Worm (Caenorhabditis elegans): ENCODE data around the gene ttr-54.

Gene ttr-54

DNA sequence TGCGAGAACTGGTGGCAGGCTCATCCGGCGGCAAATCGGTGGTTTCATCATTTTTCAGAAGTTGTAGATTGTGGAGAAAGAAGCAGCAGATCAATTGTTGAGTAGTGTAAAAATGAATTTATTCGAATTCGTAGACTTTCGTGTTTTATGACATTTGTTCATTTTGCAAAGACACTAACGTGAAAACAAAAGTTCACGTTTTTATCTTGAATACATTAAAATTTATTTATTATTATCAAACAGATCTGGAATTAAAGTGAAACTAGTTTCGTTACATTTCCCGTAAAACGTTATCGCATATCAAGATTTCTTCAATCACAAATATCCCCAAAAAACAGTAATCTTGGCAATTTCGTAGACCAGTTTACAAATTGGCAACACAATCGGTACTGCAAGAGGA, 8.7 kb upstream of the ttr-54 start, which contains the start of gene T14G10.8:
Gene T14G10.8, minus strand, starts transcription at position 101 of the 400 bp plus-strand sequence.
- TF ChIP-seq lin-1 (GFP tag; IDR thresholded peaks at IDR 0.05) (no peak), ama-1 (optimal IDR thresholded peaks at IDR 0.05) (no peak), mdl-1 (tag; optimal IDR thresholded peaks at IDR 0.05) (no peak)

DNA sequence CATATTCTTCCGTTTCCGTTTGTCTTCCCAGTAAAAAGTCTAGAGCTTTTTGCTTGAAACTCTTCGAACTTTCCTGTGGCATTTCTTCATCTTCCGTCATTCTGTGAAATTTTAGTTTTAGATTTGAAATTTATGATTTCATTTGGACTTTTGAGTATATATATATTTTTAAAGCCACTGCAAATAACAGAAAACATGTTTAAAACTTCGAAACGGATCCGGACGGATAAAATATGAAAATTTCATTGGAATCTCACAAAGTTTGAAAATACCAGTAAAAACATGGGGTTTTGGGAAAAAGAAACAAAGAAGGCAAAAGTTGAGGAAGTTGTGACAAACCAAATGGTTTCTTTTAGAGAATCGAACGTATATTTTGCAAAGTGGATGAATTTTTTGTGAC, 6.6 kb upstream of the ttr-54 start, which contains the start of gene pigs-1:
Gene pigs-1, minus strand, starts transcription at position 101 of the 400 bp plus-strand sequence.
- TF ChIP-seq pqm-1 (tag; optimal IDR thresholded peaks at IDR 0.05) = no peak
- no peak for TF ChIP-seq T20F7.1 (GFP tag; optimal IDR thresholded peaks at IDR 0.05)
- no peak for TF ChIP-seq fkh-10 (GFP tag; optimal IDR thresholded peaks at IDR 0.05)
- no peak for TF ChIP-seq dve-1 (tag; optimal IDR thresholded peaks at IDR 0.05; ENCODE audit: insufficient read depth)
- TF ChIP-seq spr-1 (tag; optimal IDR thresholded peaks at IDR 0.05) = no peak
- no peak for TF ChIP-seq ces-1 (GFP tag; optimal IDR thresholded peaks at IDR 0.05)
- no peak for TF ChIP-seq Y5F2A.4 (GFP tag; optimal IDR thresholded peaks at IDR 0.05)
- no peak for TF ChIP-seq F26F4.8 (GFP tag; conservative IDR thresholded peaks at IDR 0.05)
- TF ChIP-seq saeg-2 (GFP tag; IDR thresholded peaks at IDR 0.05) = no peak
- no peak for TF ChIP-seq ceh-32 (tag; optimal IDR thresholded peaks at IDR 0.05; ENCODE audit: poor library complexity)
- no peak for TF ChIP-seq ztf-7 (tag; optimal IDR thresholded peaks at IDR 0.05)
- TF ChIP-seq nhr-42 (GFP tag; IDR thresholded peaks at IDR 0.05) = no peak
- TF ChIP-seq unc-39 (tag; optimal IDR thresholded peaks at IDR 0.05) = no peak
- no peak for TF ChIP-seq ama-1 (optimal IDR thresholded peaks at IDR 0.05)

DNA sequence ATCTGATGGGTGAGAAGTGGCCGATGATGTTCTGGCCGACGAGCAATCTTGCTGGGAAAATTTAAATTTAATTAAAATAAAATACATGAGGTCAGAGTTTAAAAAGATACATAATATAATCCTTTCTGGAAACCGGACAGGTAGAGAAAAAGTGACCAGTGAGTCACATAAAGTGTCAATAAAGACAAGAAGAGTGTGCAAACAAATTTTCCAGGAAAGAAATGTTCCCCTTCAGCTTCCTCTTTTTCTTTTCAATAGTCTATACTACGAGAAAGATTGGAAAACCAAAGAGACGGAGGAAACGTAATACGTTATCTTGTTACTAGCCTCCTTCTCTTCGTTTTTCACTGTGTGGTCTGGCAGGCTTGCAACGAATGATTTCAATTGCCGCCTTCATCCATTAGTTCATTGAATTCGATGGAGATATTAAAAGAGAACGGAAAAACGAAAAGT, 5.0 kb upstream of the ttr-54 start, which contains the start of gene tsp-12:
Gene tsp-12, minus strand, starts transcription at position 51 of the 453 bp plus-strand sequence.
- no peak for TF ChIP-seq nhr-41 (GFP tag; IDR thresholded peaks at IDR 0.05)
- TF ChIP-seq fkh-10 (GFP tag; optimal IDR thresholded peaks at IDR 0.05) = peak; percentile 43
- TF ChIP-seq egl-27 (tag; optimal IDR thresholded peaks at IDR 0.05) = no peak
- peak; percentile 11 for TF ChIP-seq nhr-28 (tag; optimal IDR thresholded peaks at IDR 0.05)
- no peak for TF ChIP-seq F26F4.8 (GFP tag; conservative IDR thresholded peaks at IDR 0.05)

DNA sequence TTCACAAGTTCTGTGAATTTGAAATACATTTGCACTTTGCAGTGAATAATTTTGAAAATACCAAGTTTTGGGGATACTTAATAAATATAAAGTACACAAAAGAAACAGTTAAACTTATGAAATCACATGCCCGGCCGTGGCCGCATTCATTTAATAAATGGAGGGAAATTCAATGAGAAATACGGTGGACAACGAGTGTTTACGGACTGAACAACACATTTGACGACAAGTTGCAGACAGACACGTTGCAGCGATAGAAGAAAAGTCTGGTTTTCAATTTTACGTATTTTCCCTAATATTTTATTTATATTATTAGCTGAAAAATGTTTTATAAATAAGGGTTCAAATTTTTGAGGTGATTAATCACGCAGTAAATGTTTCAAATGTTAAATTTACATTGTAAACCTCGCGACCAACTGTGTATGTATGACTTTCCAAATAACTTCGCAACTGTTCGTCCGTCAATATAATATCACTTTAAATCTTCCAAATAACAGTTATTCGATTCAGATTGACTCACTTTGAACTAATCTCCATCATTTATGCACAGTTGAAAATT, 4.1 kb upstream of the ttr-54 start, which contains the start of gene copg-1:
Gene copg-1, plus strand, starts transcription at position 509 of the 559 bp plus-strand sequence.
- TF ChIP-seq dpl-1 (GFP tag; optimal IDR thresholded peaks at IDR 0.05) = peak; percentile 55
- TF ChIP-seq fkh-10 (GFP tag; optimal IDR thresholded peaks at IDR 0.05) = peak; percentile 13
- no peak for TF ChIP-seq nhr-77 (tag; optimal IDR thresholded peaks at IDR 0.05)
- TF ChIP-seq lin-15B (tag; optimal IDR thresholded peaks at IDR 0.05) = no peak
- TF ChIP-seq dve-1 (tag; optimal IDR thresholded peaks at IDR 0.05; ENCODE audit: insufficient read depth) = peak; percentile 39
- TF ChIP-seq aha-1 (tag) = peak; percentile 74
- no peak for TF ChIP-seq nhr-102 (tag; optimal IDR thresholded peaks at IDR 0.05)
- TF ChIP-seq ceh-82 (tag; optimal IDR thresholded peaks at IDR 0.05) = no peak
- TF ChIP-seq nhr-25 (tag; optimal IDR thresholded peaks at IDR 0.05; ENCODE audit: borderline replicate concordance, insufficient read depth) = no peak
- TF ChIP-seq T20F7.1 (GFP tag; optimal IDR thresholded peaks at IDR 0.05) = peak; percentile 52
- no peak for TF ChIP-seq hmg-1.1 (GFP tag; IDR thresholded peaks at IDR 0.05)
- TF ChIP-seq tag-97 (GFP tag; IDR thresholded peaks at IDR 0.05) = no peak
- TF ChIP-seq lsy-2 (tag; optimal IDR thresholded peaks at IDR 0.05) = peak in 1 of 2 experiments; percentile 96
- TF ChIP-seq ceh-28 (tag; optimal IDR thresholded peaks at IDR 0.05) = no peak
- TF ChIP-seq lin-38 (GFP tag; IDR thresholded peaks at IDR 0.05) = peak; percentile 39; the same call in 1 of the 2 replicates
- TF ChIP-seq mxl-3 (GFP tag; optimal IDR thresholded peaks at IDR 0.05) = peak; percentile 11
- TF ChIP-seq ctbp-1 (GFP tag; IDR thresholded peaks at IDR 0.05) = 0 out of 2 replicates have a peak, but pooled peaks have one; percentile 16
- no peak for TF ChIP-seq spr-3 (GFP tag; optimal IDR thresholded peaks at IDR 0.05)
- peak; percentile 42 for TF ChIP-seq lin-13 (GFP tag; optimal IDR thresholded peaks at IDR 0.05)
- TF ChIP-seq rbr-2 (tag; optimal IDR thresholded peaks at IDR 0.05) = peak; percentile 19
- peak; percentile 77 for TF ChIP-seq mes-2 (tag; optimal IDR thresholded peaks at IDR 0.05; ENCODE audit: poor library complexity, severe bottlenecking)
- TF ChIP-seq hlh-11 (tag; optimal IDR thresholded peaks at IDR 0.05) = peak; percentile 24
- no peak for TF ChIP-seq dmd-9 (GFP tag; IDR thresholded peaks at IDR 0.05)
- no peak for TF ChIP-seq F26F4.8 (GFP tag; conservative IDR thresholded peaks at IDR 0.05)
- TF ChIP-seq Y5F2A.4 (GFP tag; optimal IDR thresholded peaks at IDR 0.05) = no peak
- peak; percentile 80 for TF ChIP-seq hlh-30 (tag; optimal IDR thresholded peaks at IDR 0.05; ENCODE audit: insufficient read depth)
- no peak for TF ChIP-seq unc-62 (GFP tag; optimal IDR thresholded peaks at IDR 0.05 in 1 of 2)
- TF ChIP-seq unc-62 (tag; optimal IDR thresholded peaks at IDR 0.05) = no peak
- TF ChIP-seq nhr-76 (tag; optimal IDR thresholded peaks at IDR 0.05) = no peak
- TF ChIP-seq lin-29 (GFP tag; IDR thresholded peaks at IDR 0.05) = no peak
- peak; percentile 55 for TF ChIP-seq ces-1 (GFP tag; optimal IDR thresholded peaks at IDR 0.05)

Measured in whole organism, L4 larva.